Fruit fly (Drosophila melanogaster) S2 (cell line): ENCODE results near the gene Fum3.

ENCODE experiments used
- CG8478 ChIP-seq: fragments of >200 bp; optimal IDR thresholded peaks from 2 replicates; lab custom pipeline; 2018
- CTCF ChIP-seq, 2 experiments: fragments of >200 bp; optimal IDR thresholded peaks; 2 replicates each; lab custom pipeline; 2018

DNA sequence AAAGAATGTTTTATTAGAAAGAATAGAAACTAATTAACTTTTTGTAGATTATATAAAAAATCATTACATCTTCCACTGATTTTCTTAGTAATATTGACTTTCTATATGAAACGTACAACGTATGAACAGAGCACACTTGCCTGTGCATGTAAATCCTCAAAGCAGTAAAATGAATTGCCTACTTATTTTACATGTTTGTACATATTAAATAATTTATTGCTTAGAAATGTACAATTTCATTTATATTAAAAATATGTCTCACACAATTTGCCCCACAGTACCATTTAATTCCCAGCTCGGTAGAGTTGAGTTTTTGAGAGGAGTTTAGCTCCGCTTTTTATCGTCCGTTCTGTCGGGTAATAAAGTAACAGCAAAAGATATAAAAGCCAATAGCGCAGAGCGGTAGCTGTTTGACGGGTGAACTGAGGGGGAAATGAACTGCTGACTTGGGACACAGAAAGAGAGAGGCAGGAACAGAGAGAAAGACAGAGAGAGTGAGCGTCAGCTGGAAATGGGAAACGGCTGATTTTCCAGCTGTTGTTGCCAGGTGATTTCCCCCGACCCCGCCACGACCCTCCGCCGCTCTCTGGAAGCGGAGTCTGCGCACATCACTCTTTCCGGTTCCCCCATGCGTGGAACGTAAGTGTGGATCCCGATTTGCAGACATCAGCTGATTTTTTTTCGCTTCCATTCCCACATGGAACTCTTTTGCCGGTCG is 27.6 kb upstream of the Fum3 start:
- no peak for TF ChIP-seq CG8478 (lab: Kevin White, UChicago)
- TF ChIP-seq CTCF (optimal IDR thresholded peaks at IDR 0.05; lab: Kevin White, UChicago) = no peak
